Fruit fly (Drosophila melanogaster): ENCODE measurements around the gene Mabi.
A peak's percentile ranks its signal among the peaks of the same experiment; 100 is the strongest.

Gene Mabi

dm6 chr2L:13202960-13203436, 31.5 kb downstream of the Mabi start, which contains the start of gene CG16972:
CG16972 (minus strand) TSS chr2L:13203295.
- TF ChIP-seq CG17801 (GFP tag; optimal IDR thresholded peaks at IDR 0.05; ENCODE audit: partially characterized antibody), result peak; percentile 12

- no peak for TF ChIP-seq CG17801 (GFP tag; optimal IDR thresholded peaks at IDR 0.05; ENCODE audit: partially characterized antibody)
Measured at dm6 chr2L:13195822-13196221, 38.6 kb downstream of the Mabi start.

DNA sequence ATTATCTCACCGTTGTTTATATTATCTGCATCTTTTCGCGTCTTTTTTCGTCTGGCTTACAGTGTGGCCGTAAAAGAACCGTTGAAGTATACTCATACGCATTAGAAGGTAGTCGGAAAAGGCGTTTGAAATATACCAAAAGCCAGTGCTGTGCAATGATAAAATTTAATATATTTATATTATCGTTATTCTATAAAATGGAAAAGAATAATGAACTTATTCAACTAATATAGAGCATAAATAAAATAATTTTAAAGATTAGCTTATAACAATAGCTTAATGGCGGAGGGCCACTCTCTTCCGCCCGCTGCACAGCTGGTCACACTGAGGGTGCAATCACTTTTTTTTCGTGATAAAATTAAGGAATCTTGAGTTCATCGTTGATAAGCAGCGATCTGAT, 42.6 kb downstream of the Mabi start, which contains the start of the genes CG16974 and Edem2:
TSS of gene CG16974 (minus strand) at position 86 of the 400 bp plus-strand sequence.
TSS of gene Edem2 (plus strand) at position 308 of the 400 bp plus-strand sequence.
- TF ChIP-seq CG17801 (GFP tag; optimal IDR thresholded peaks at IDR 0.05; ENCODE audit: partially characterized antibody), result peak; percentile 78

DNA sequence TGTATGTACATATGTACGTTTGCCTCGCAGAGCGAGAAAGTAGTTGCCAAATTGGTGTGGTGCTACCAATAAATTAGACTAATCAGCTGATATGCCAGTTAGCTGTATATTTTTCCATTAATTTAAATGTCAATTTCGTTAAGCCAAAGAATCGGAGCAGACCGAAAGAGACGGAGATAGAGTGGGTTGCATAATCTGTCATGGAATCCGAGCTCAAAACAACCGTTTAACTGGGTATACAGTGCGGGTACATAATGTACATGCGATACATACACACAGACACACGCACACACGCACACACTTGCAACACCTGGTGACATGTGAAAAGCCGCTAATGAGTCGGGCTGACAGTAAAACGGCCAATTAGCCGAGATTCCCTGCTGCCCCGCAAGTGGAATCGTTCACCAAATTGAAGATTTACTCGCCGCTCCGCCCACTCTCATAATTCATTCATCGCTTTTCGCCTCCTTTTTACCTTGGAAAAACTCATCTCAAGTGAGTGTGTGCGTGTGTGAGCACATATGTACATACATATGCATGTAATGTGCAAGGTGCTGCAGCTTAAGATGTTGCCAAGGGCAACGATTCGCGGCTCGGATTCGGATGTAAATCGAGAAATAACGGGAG, 43.3 kb downstream of the Mabi start:
- no peak for TF ChIP-seq CG17801 (GFP tag; optimal IDR thresholded peaks at IDR 0.05; ENCODE audit: partially characterized antibody)

- peak; percentile 23 for TF ChIP-seq CG17801 (GFP tag; optimal IDR thresholded peaks at IDR 0.05; ENCODE audit: partially characterized antibody)
Measured at dm6 chr2L:13190534-13190933, 43.9 kb downstream of the Mabi start.

All from ovary, adult (tissue).